Worm (Caenorhabditis elegans): ENCODE results near the gene ZK593.2.

DNA sequence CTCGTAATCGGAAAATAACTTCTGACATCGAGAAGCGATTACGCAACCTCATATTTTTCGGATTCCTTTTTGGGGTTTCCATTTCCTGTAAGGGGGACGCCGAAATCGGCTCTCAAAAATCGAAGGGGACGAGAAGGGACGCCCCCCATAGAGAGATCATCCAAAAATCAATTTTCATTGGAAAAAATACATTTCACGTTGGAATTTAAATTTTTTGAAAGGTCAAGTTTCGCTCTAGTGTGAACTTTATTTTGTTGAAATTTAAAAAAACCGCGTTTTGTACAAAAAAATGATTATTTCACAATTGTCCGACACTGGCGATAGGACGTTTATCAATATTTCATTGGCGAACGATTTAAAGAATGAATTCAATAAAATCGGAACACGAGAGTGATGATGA is 38.8 kb downstream of the ZK593.2 start, which contains the start of gene Y69E1A.3:
- TF ChIP-seq elt-1 (tag; optimal IDR thresholded peaks at IDR 0.05) (no peak), nhr-12 (tag; optimal IDR thresholded peaks at IDR 0.05) (no peak), egl-27 (tag; optimal IDR thresholded peaks at IDR 0.05) (no peak), mdl-1 (tag; optimal IDR thresholded peaks at IDR 0.05) (no peak), skn-1 (tag; optimal IDR thresholded peaks at IDR 0.05) (no peak), fos-1 (tag; optimal IDR thresholded peaks at IDR 0.05) (no peak), mml-1 (tag; optimal IDR thresholded peaks at IDR 0.05) (no peak), nhr-23 (tag; optimal IDR thresholded peaks at IDR 0.05) (no peak), lin-39 (tag; optimal IDR thresholded peaks at IDR 0.05) (no peak), nhr-28 (tag; optimal IDR thresholded peaks at IDR 0.05) (no peak), nhr-237 (tag; optimal IDR thresholded peaks at IDR 0.05) (no peak), nhr-25 (tag; optimal IDR thresholded peaks at IDR 0.05) (no peak), fkh-10 (GFP tag; optimal IDR thresholded peaks at IDR 0.05) (no peak), pha-4 (tag; optimal IDR thresholded peaks at IDR 0.05) (no peak)

All from whole organism, L3 larva.